Fruit fly (Drosophila melanogaster) whole organism, embryonic: ENCODE results near the gene tub.
A peak's percentile ranks its signal among the peaks of the same experiment; 100 is the strongest.

Experiments used
- ATbp ChIP-seq: fragments of 200-800 bp; sonication (Bioruptor generic); optimal IDR thresholded peaks from 2 replicates; lab custom pipeline; 2017; ENCODE audit warnings: missing biosample characterization, mild to moderate bottlenecking, missing genetic modification characterization, missing genetic modification reagents
- Blimp-1 ChIP-seq: fragments of 200-800 bp; sonication (Bioruptor generic); optimal IDR thresholded peaks from 3 replicates; lab custom pipeline; 2018; ENCODE audit warnings: missing biosample characterization, missing genetic modification characterization, mild to moderate bottlenecking, moderate library complexity, missing genetic modification reagents
- C15 ChIP-seq: fragments of 200-800 bp; sonication (Bioruptor generic); IDR thresholded peaks from 3 replicates; pipeline ENCODE4 v1.3.6; 2022; ENCODE audit warnings: missing biosample characterization, missing genetic modification characterization
- CG10209 ChIP-seq: fragments of 200-800 bp; sonication (Bioruptor generic); optimal IDR thresholded peaks from 3 replicates; lab custom pipeline; 2017; ENCODE audit warnings: missing biosample characterization, mild to moderate bottlenecking, missing genetic modification characterization, missing genetic modification reagents
- CG10543 ChIP-seq: fragments of 200-800 bp; sonication (Bioruptor generic); optimal IDR thresholded peaks from 3 replicates; lab custom pipeline; 2017; ENCODE audit warnings: missing biosample characterization, mild to moderate bottlenecking, missing genetic modification characterization, moderate library complexity
- CG10565 ChIP-seq: fragments of 200-800 bp; sonication (Bioruptor generic); optimal IDR thresholded peaks from 3 replicates; lab custom pipeline; 2016; ENCODE audit warnings: missing biosample characterization, mild to moderate bottlenecking, missing genetic modification characterization
- CG10979 ChIP-seq: fragments of 200-800 bp; sonication (Bioruptor generic); optimal IDR thresholded peaks from 2 replicates; lab custom pipeline; 2018; ENCODE audit warnings: missing biosample characterization, mild to moderate bottlenecking, missing genetic modification characterization, moderate library complexity
- CG12071 ChIP-seq: fragments of 200-800 bp; sonication (Bioruptor generic); optimal IDR thresholded peaks from 3 replicates; lab custom pipeline; 2018; ENCODE audit warnings: missing biosample characterization, mild to moderate bottlenecking, missing genetic modification characterization
- CG14441 ChIP-seq: fragments of 200-800 bp; sonication (Bioruptor generic); IDR thresholded peaks from 2 replicates; pipeline ENCODE4 v1.3.6; 2022; ENCODE audit warnings: missing biosample characterization, missing genetic modification characterization
- CG14667 ChIP-seq: fragments of 200-800 bp; sonication (Bioruptor generic); IDR thresholded peaks from 2 replicates; pipeline ENCODE4 v1.3.6; 2022; ENCODE audit warnings: missing biosample characterization, missing genetic modification characterization
- CG15011 ChIP-seq: fragments of 200-800 bp; sonication (Bioruptor generic); optimal IDR thresholded peaks from 3 replicates; lab custom pipeline; 2018; ENCODE audit warnings: missing biosample characterization, mild to moderate bottlenecking, missing genetic modification characterization
- CG17359 ChIP-seq: fragments of 200-800 bp; sonication (Bioruptor generic); optimal IDR thresholded peaks from 3 replicates; lab custom pipeline; 2018; ENCODE audit warnings: missing biosample characterization, mild to moderate bottlenecking, missing genetic modification characterization, moderate library complexity
- CG17802 ChIP-seq: fragments of 200-800 bp; sonication (Bioruptor generic); optimal IDR thresholded peaks from 2 replicates; lab custom pipeline; 2018; ENCODE audit warnings: missing biosample characterization, mild to moderate bottlenecking, missing genetic modification characterization, moderate library complexity
- CG2712 ChIP-seq: fragments of 200-800 bp; optimal IDR thresholded peaks from 3 replicates; lab custom pipeline; 2019; ENCODE audit warnings: missing biosample characterization, mild to moderate bottlenecking, missing genetic modification characterization, moderate library complexity
- CG32767 ChIP-seq: fragments of 200-800 bp; sonication (Bioruptor generic); IDR thresholded peaks from 2 replicates; pipeline ENCODE4 v1.3.6; 2022; ENCODE audit warnings: missing biosample characterization, missing genetic modification characterization
- CG42726 ChIP-seq: fragments of 200-800 bp; sonication (Bioruptor generic); IDR thresholded peaks from 2 replicates; pipeline ENCODE4 v1.3.6; 2022; ENCODE audit warnings: missing biosample characterization, missing genetic modification characterization; ENCODE audit not compliant: partially characterized antibody
- CG4820 ChIP-seq: fragments of 200-800 bp; sonication (Bioruptor generic); optimal IDR thresholded peaks from 3 replicates; lab custom pipeline; 2016; ENCODE audit warnings: missing biosample characterization, missing genetic modification characterization
- CG7357 ChIP-seq: fragments of 200-800 bp; sonication (Bioruptor generic); IDR thresholded peaks from 3 replicates; pipeline ENCODE4 v1.3.6; 2022; ENCODE audit warnings: missing biosample characterization, missing genetic modification characterization
- CG9609 ChIP-seq: fragments of 200-800 bp; sonication (Bioruptor generic); optimal IDR thresholded peaks from 3 replicates; lab custom pipeline; 2016; ENCODE audit warnings: missing biosample characterization, missing genetic modification characterization
- CG9932 ChIP-seq: fragments of 200-800 bp; sonication (Bioruptor generic); IDR thresholded peaks from 2 replicates; pipeline ENCODE4 v1.3.6; 2022; ENCODE audit warnings: missing biosample characterization, missing genetic modification characterization
- CHES-1-like ChIP-seq: fragments of 200-800 bp; sonication (Bioruptor generic); optimal IDR thresholded peaks from 2 replicates; lab custom pipeline; 2016; ENCODE audit warnings: missing biosample characterization, missing genetic modification characterization
- CoRest ChIP-seq: fragments of 200-800 bp; sonication (Bioruptor generic); optimal IDR thresholded peaks from 3 replicates; lab custom pipeline; 2018; ENCODE audit warnings: missing biosample characterization, mild to moderate bottlenecking, missing genetic modification characterization, moderate library complexity
- Dip2 ChIP-seq: fragments of 200-800 bp; sonication (Bioruptor generic); IDR thresholded peaks from 2 replicates; pipeline ENCODE4 v1.3.6; 2022; ENCODE audit warnings: missing biosample characterization, missing genetic modification characterization
- Dll ChIP-seq: fragments of 200-800 bp; sonication (Bioruptor generic); IDR thresholded peaks from 4 replicates; pipeline ENCODE4 v1.3.6; 2022; ENCODE audit warnings: missing biosample characterization, missing genetic modification characterization; ENCODE audit not compliant: partially characterized antibody
- Ets97D ChIP-seq: fragments of 200-800 bp; sonication (Bioruptor generic); optimal IDR thresholded peaks from 3 replicates; lab custom pipeline; 2016; ENCODE audit warnings: missing biosample characterization, missing genetic modification characterization
- Hmx ChIP-seq: fragments of 200-800 bp; sonication (Bioruptor generic); optimal IDR thresholded peaks from 2 replicates; lab custom pipeline; 2016; ENCODE audit warnings: missing biosample characterization, missing genetic modification characterization
- Hr39 ChIP-seq: fragments of >200 bp; optimal IDR thresholded peaks from 2 replicates; lab custom pipeline; 2017
- Six4 ChIP-seq: fragments of 200-800 bp; sonication (Bioruptor generic); optimal IDR thresholded peaks from 2 replicates; lab custom pipeline; 2016; ENCODE audit warnings: missing biosample characterization, missing genetic modification characterization
- Sry-β ChIP-seq: fragments of 200-800 bp; sonication (Bioruptor generic); optimal IDR thresholded peaks from 2 replicates; lab custom pipeline; 2018; ENCODE audit warnings: missing biosample characterization, mild to moderate bottlenecking, missing genetic modification characterization, moderate library complexity
- Taf1 ChIP-seq: fragments of 200-800 bp; sonication (Bioruptor generic); IDR thresholded peaks from 2 replicates; pipeline ENCODE4 v1.3.6; 2022; ENCODE audit warnings: missing biosample characterization, missing genetic modification characterization
- ap ChIP-seq: fragments of 200-800 bp; sonication (Bioruptor generic); IDR thresholded peaks from 2 replicates; pipeline ENCODE4 v1.3.6; 2022; ENCODE audit warnings: missing biosample characterization, missing genetic modification characterization
- cas ChIP-seq: fragments of 200-800 bp; sonication (Bioruptor generic); IDR thresholded peaks from 2 replicates; pipeline ENCODE4 v1.3.6; 2022; ENCODE audit warnings: missing biosample characterization, missing genetic modification characterization
- dysf ChIP-seq: fragments of 200-800 bp; sonication (Bioruptor generic); IDR thresholded peaks from 3 replicates; pipeline ENCODE4 v1.3.6; 2022; ENCODE audit warnings: missing biosample characterization, missing genetic modification characterization
- fru ChIP-seq: fragments of >200 bp; optimal IDR thresholded peaks from 2 replicates; lab custom pipeline; 2017
- gcm ChIP-seq: fragments of 200-800 bp; sonication (Bioruptor generic); optimal IDR thresholded peaks from 2 replicates; lab custom pipeline; 2019; ENCODE audit warnings: missing biosample characterization, mild to moderate bottlenecking, missing genetic modification characterization, moderate library complexity
- gro ChIP-seq: fragments of 200-800 bp; sonication (Bioruptor generic); optimal IDR thresholded peaks from 2 replicates; lab custom pipeline; 2016; ENCODE audit warnings: missing biosample characterization, missing genetic modification characterization
- her ChIP-seq: fragments of 200-800 bp; sonication (Bioruptor generic); optimal IDR thresholded peaks from 2 replicates; lab custom pipeline; 2016; ENCODE audit warnings: missing biosample characterization, missing genetic modification characterization
- jumu ChIP-seq: fragments of 200-800 bp; sonication (Bioruptor generic); optimal IDR thresholded peaks from 3 replicates; lab custom pipeline; 2016; ENCODE audit warnings: missing biosample characterization, missing genetic modification characterization
- kni ChIP-seq: fragments of 200-800 bp; sonication (Bioruptor generic); optimal IDR thresholded peaks from 3 replicates; lab custom pipeline; 2017; ENCODE audit warnings: mild to moderate bottlenecking, missing biosample characterization, missing genetic modification reagents, missing genetic modification characterization
- nerfin-2 ChIP-seq: fragments of 200-800 bp; sonication (Bioruptor generic); IDR thresholded peaks from 2 replicates; pipeline ENCODE4 v1.3.6; 2022; ENCODE audit warnings: missing biosample characterization, missing genetic modification characterization; ENCODE audit not compliant: partially characterized antibody
- nom ChIP-seq: fragments of 200-800 bp; sonication (Bioruptor generic); optimal IDR thresholded peaks from 2 replicates; lab custom pipeline; 2017; ENCODE audit warnings: missing biosample characterization, missing genetic modification characterization, mild to moderate bottlenecking, moderate library complexity, missing genetic modification reagents
- oc ChIP-seq: fragments of 200-800 bp; sonication (Bioruptor generic); optimal IDR thresholded peaks from 2 replicates; lab custom pipeline; 2018; ENCODE audit warnings: missing biosample characterization, mild to moderate bottlenecking, missing genetic modification characterization, moderate library complexity
- org-1 ChIP-seq: fragments of 200-800 bp; sonication (Bioruptor generic); optimal IDR thresholded peaks from 2 replicates; lab custom pipeline; 2017; ENCODE audit warnings: missing biosample characterization, missing genetic modification characterization
- pfk ChIP-seq: fragments of 200-800 bp; sonication (Bioruptor generic); optimal IDR thresholded peaks from 2 replicates; lab custom pipeline; 2018; ENCODE audit warnings: missing biosample characterization, mild to moderate bottlenecking, missing genetic modification characterization, moderate library complexity
- psq ChIP-seq: fragments of 200-800 bp; sonication (Bioruptor generic); optimal IDR thresholded peaks from 2 replicates; lab custom pipeline; 2017; ENCODE audit warnings: missing biosample characterization, missing genetic modification characterization
- pzg ChIP-seq: fragments of 200-800 bp; sonication (Bioruptor generic); optimal IDR thresholded peaks from 3 replicates; lab custom pipeline; 2018; ENCODE audit warnings: missing biosample characterization, mild to moderate bottlenecking, missing genetic modification characterization, moderate library complexity
- rib ChIP-seq: fragments of 200-800 bp; sonication (Bioruptor generic); IDR thresholded peaks from 2 replicates; pipeline ENCODE4 v1.3.6; 2022; ENCODE audit warnings: missing biosample characterization, missing genetic modification characterization
- schlank ChIP-seq: fragments of 200-800 bp; sonication (Bioruptor generic); optimal IDR thresholded peaks from 2 replicates; lab custom pipeline; 2018; ENCODE audit warnings: missing biosample characterization, mild to moderate bottlenecking, missing genetic modification characterization
- so ChIP-seq: fragments of 200-800 bp; sonication (Bioruptor generic); IDR thresholded peaks from 3 replicates; pipeline ENCODE4 v1.3.6; 2022; ENCODE audit warnings: missing biosample characterization, missing genetic modification characterization
- sug ChIP-seq: fragments of 200-800 bp; optimal IDR thresholded peaks from 2 replicates; lab custom pipeline; 2019; ENCODE audit warnings: missing biosample characterization, mild to moderate bottlenecking, missing genetic modification characterization, moderate library complexity
- unc-4 ChIP-seq: fragments of 200-800 bp; sonication (Bioruptor generic); IDR thresholded peaks from 2 replicates; pipeline ENCODE4 v1.3.6; 2022; ENCODE audit warnings: missing biosample characterization, missing genetic modification characterization; ENCODE audit not compliant: partially characterized antibody

Gene tub

dm6 chr3R:4387490-4387889 lies at the start of gene tub (continued):
- TF ChIP-seq oc (tag; lab: Kevin White, UChicago) (no peak), CG4820 (peak; percentile 24), psq (peak; percentile 32), jumu (peak; percentile 13), CG9932 (GFP tag; lab: Robert Waterston, UW) (no peak), CG10209 (peak; percentile 11), gcm (GFP tag; lab: Kevin White, UChicago) (no peak), CG2712 (tag; lab: Kevin White, UChicago) (peak; percentile 56), sug (tag; lab: Kevin White, UChicago) (peak; percentile 53), fru (no peak), Hr39 (no peak), CG10979 (peak; percentile 36), kni (GFP tag; lab: Kevin White, UChicago) (no peak), Hmx (GFP tag; lab: Kevin White, UChicago) (no peak), dysf (GFP tag; lab: Robert Waterston, UW) (peak; percentile 24; the same call in 1 of the 3 replicates), her (peak; percentile 23), schlank (tag; lab: Kevin White, UChicago) (no peak), CG10543 (GFP tag; lab: Kevin White, UChicago) (peak; percentile 22), unc-4 (GFP tag; lab: Robert Waterston, UW) (0 out of 2 replicates have a peak, but pooled peaks have one; percentile 22), CG32767 (GFP tag; lab: Robert Waterston, UW) (0 out of 2 replicates have a peak, but pooled peaks have one; percentile 39), rib (GFP tag; lab: Robert Waterston, UW) (no peak), ATbp (GFP tag; lab: Kevin White, UChicago) (no peak), Six4 (GFP tag; lab: Kevin White, UChicago) (peak; percentile 27), CG17359 (tag; lab: Kevin White, UChicago) (peak; percentile 34), Dll (GFP tag; lab: Robert Waterston, UW) (0 out of 4 replicates have a peak, but pooled peaks have one; percentile 19), CG7357 (no peak), pzg (GFP tag; lab: Kevin White, UChicago) (peak; percentile 87), CG14441 (peak; percentile 31; the same call in 1 of the 2 replicates), CG12071 (no peak), Dip2 (GFP tag; lab: Robert Waterston, UW) (peak; percentile 43; the same call in 1 of the 2 replicates), nerfin-2 (GFP tag; lab: Robert Waterston, UW) (no peak), so (GFP tag; lab: Robert Waterston, UW) (no peak), CG14667 (no peak), C15 (GFP tag; lab: Robert Waterston, UW) (no peak), CG10565 (GFP tag; lab: Kevin White, UChicago) (no peak), Sry-β (GFP tag; lab: Kevin White, UChicago) (peak; percentile 74), CG15011 (GFP tag; lab: Kevin White, UChicago) (no peak), Ets97D (peak; percentile 66), nom (GFP tag; lab: Kevin White, UChicago) (peak; percentile 13), pfk (GFP tag; lab: Kevin White, UChicago) (no peak), CoRest (tag; lab: Kevin White, UChicago) (peak; percentile 49), gro (GFP tag; lab: Kevin White, UChicago) (peak; percentile 31), Taf1 (GFP tag; lab: Robert Waterston, UW) (no peak), CG17802 (peak; percentile 80), CG42726 (no peak), org-1 (GFP tag; lab: Kevin White, UChicago) (no peak), Blimp-1 (GFP tag; lab: Kevin White, UChicago) (no peak), cas (GFP tag; lab: Robert Waterston, UW) (no peak), ap (GFP tag; lab: Robert Waterston, UW) (no peak), CG9609 (GFP tag; lab: Kevin White, UChicago) (peak; percentile 9), CHES-1-like (GFP tag; lab: Kevin White, UChicago) (peak; percentile 44)
